Worm (Caenorhabditis elegans) whole organism, early embryonic: ENCODE measurements around the gene Y32B12B.2.

ENCODE experiments used
- aly-1 ChIP-seq: sonication (generic microtip); optimal IDR thresholded peaks from 2 replicates; lab custom pipeline; 2016; ENCODE audit warnings: missing genetic modification characterization, missing compliant biosample characterization

Y32B12B.2 gene

DNA sequence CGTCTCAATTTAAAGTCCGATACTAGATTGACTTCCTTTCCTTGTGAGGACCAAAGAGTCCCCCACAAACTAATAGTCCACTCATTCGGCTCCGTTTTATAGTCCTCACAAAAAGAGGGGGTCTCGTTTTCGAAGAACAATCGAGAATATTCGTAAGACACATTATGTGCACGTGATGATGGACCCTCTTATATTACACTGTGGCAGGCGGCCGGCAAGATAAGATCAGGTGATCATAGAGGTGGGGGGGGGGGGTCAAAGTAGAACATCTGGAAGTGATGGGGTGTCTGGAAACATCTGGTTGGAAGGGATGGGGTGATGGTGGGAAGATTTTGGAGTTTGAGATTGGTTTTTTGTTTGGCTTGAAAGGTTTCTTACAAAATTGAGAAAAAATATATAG lies 60.2 kb downstream of the Y32B12B.2 start:
- TF ChIP-seq aly-1 (tag; lab: Kevin White, UChicago) = no peak
